Fruit fly (Drosophila melanogaster) whole organism: ENCODE results near the gene Tgs1.

Source experiments
- CG8478 ChIP-seq: fragments of >200 bp; optimal IDR thresholded peaks from 2 replicates; lab custom pipeline; 2018; ENCODE audit warnings: inconsistent platforms
- pan ChIP-seq: fragments of >200 bp; optimal IDR thresholded peaks from 2 replicates; lab custom pipeline; 2017
- psq ChIP-seq: fragments of >200 bp; optimal IDR thresholded peaks from 2 replicates; lab custom pipeline; 2017

- no peak for TF ChIP-seq psq
- TF ChIP-seq CG8478 = no peak
- no peak for TF ChIP-seq pan (lab: Kevin White, UChicago)
Measured at dm6 chr3R:18292371-18292770, 37.0 kb downstream of the Tgs1 start.
